Fruit fly (Drosophila melanogaster): Measurements from ENCODE around the gene Rcd4.
A peak's percentile ranks its signal among the peaks of the same experiment; 100 is the strongest.

The Rcd4 gene

dm6 chr2L:8362273-8362954 is 20.2 kb upstream of the Rcd4 start, which contains the start of gene CG7627 (continued):
- TF ChIP-seq CG3838 (GFP tag; optimal IDR thresholded peaks at IDR 0.05) (no peak), chinmo (GFP tag; IDR thresholded peaks at IDR 0.05; ENCODE audit: partially characterized antibody) (peak; percentile 74; the same call in 2 of the 4 replicates), ro (GFP tag; IDR thresholded peaks at IDR 0.05) (peak; percentile 70), CG12219 (GFP tag; optimal IDR thresholded peaks at IDR 0.05) (peak; percentile 73), CG9932 (GFP tag; IDR thresholded peaks at IDR 0.05) (peak; percentile 83), CG12942 (GFP tag; optimal IDR thresholded peaks at IDR 0.05) (peak; percentile 37), Blimp-1 (GFP tag; optimal IDR thresholded peaks at IDR 0.05) (peak; percentile 66), CG8924 (tag; optimal IDR thresholded peaks at IDR 0.05) (peak; percentile 61), dan (GFP tag; IDR thresholded peaks at IDR 0.05) (no peak), Usf (GFP tag; optimal IDR thresholded peaks at IDR 0.05) (peak; percentile 51), CG30431 (GFP tag; optimal IDR thresholded peaks at IDR 0.05) (peak; percentile 11), pita (GFP tag; optimal IDR thresholded peaks at IDR 0.05) (no peak), lab (GFP tag; optimal IDR thresholded peaks at IDR 0.05) (peak; percentile 88), CG17829 (tag; optimal IDR thresholded peaks at IDR 0.05) (peak; percentile 72), Dp (GFP tag; optimal IDR thresholded peaks at IDR 0.05) (no peak), ind (GFP tag; optimal IDR thresholded peaks at IDR 0.05) (peak; percentile 78), CG18619 (GFP tag; optimal IDR thresholded peaks at IDR 0.05) (peak; percentile 71), sd (tag; optimal IDR thresholded peaks at IDR 0.05) (peak; percentile 41), CG8359 (GFP tag; optimal IDR thresholded peaks at IDR 0.05; ENCODE audit: borderline replicate concordance) (peak; percentile 39), Bgb (GFP tag; IDR thresholded peaks at IDR 0.05; ENCODE audit: partially characterized antibody) (peak; percentile 38; the same call in 1 of the 2 replicates), Drgx (GFP tag; IDR thresholded peaks at IDR 0.05) (peak; percentile 76), CG13624 (GFP tag; optimal IDR thresholded peaks at IDR 0.05) (peak; percentile 45), CG12155 (GFP tag; optimal IDR thresholded peaks at IDR 0.05) (peak; percentile 53), CrebB (tag; optimal IDR thresholded peaks at IDR 0.05) (peak; percentile 64), CG12744 (GFP tag; optimal IDR thresholded peaks at IDR 0.05) (peak; percentile 6), CG15601 (tag; optimal IDR thresholded peaks at IDR 0.05) (peak; percentile 41), eyg (GFP tag; optimal IDR thresholded peaks at IDR 0.05) (peak; percentile 50), jing (GFP tag; optimal IDR thresholded peaks at IDR 0.05) (peak; percentile 13), MESR4 (GFP tag; optimal IDR thresholded peaks at IDR 0.05) (no peak), onecut (GFP tag; IDR thresholded peaks at IDR 0.05) (peak; percentile 54), trem (tag; optimal IDR thresholded peaks at IDR 0.05) (peak; percentile 25), CG2120 (GFP tag; optimal IDR thresholded peaks at IDR 0.05) (peak; percentile 89), CG11504 (tag; optimal IDR thresholded peaks at IDR 0.05) (peak; percentile 71), CG4820 (GFP tag; optimal IDR thresholded peaks at IDR 0.05) (peak; percentile 72), CG1529 (GFP tag; optimal IDR thresholded peaks at IDR 0.05) (peak; percentile 20), danr (GFP tag; IDR thresholded peaks at IDR 0.05) (0 out of 2 replicates have a peak, but pooled peaks have one; percentile 40), Xbp1 (GFP tag; optimal IDR thresholded peaks at IDR 0.05) (peak; percentile 72), CG6791 (GFP tag; IDR thresholded peaks at IDR 0.05; ENCODE audit: partially characterized antibody) (no peak), CG1024 (GFP tag; IDR thresholded peaks at IDR 0.05) (peak; percentile 46; the same call in 1 of the 2 replicates), Med (GFP tag) (peak; percentile 97), sim (GFP tag; IDR thresholded peaks at IDR 0.05) (peak; percentile 57), mam (GFP tag; optimal IDR thresholded peaks at IDR 0.05) (peak; percentile 84), CG10431 (GFP tag; optimal IDR thresholded peaks at IDR 0.05) (no peak), salm (tag; optimal IDR thresholded peaks at IDR 0.05) (no peak), CG15696 (tag; optimal IDR thresholded peaks at IDR 0.05) (peak; percentile 65), Trl (optimal IDR thresholded peaks at IDR 0.05) (no peak), Trl (GFP tag; optimal IDR thresholded peaks at IDR 0.05) (peak; percentile 71), CG9876 (GFP tag; optimal IDR thresholded peaks at IDR 0.05) (peak; percentile 35), sr (GFP tag; IDR thresholded peaks at IDR 0.05) (peak; percentile 22; the same call in 1 of the 3 replicates), CG17612 (GFP tag; IDR thresholded peaks at IDR 0.05) (no peak)

Data from whole organism, embryonic.